Fruit fly (Drosophila melanogaster) whole organism, embryonic: Measurements from ENCODE around the gene Cyp4d14.

Experiments
- Adf1 ChIP-seq: fragments of 200-800 bp; sonication (Bioruptor generic); IDR thresholded peaks from 2 replicates; pipeline ENCODE4 v1.3.6; 2022; ENCODE audit warnings: missing biosample characterization, missing genetic modification characterization
- BEAF-32 ChIP-seq: fragments of 200-800 bp; sonication (Bioruptor generic); optimal IDR thresholded peaks from 3 replicates; lab custom pipeline; 2017; ENCODE audit warnings: missing biosample characterization, missing genetic modification characterization, mild to moderate bottlenecking, moderate library complexity, missing genetic modification reagents
- CG10462 ChIP-seq: fragments of 200-800 bp; sonication (Bioruptor generic); optimal IDR thresholded peaks from 2 replicates; lab custom pipeline; 2016; ENCODE audit warnings: missing biosample characterization, missing genetic modification characterization
- CG11247 ChIP-seq: fragments of 200-800 bp; sonication (Bioruptor generic); IDR thresholded peaks from 2 replicates; pipeline ENCODE4 v1.3.6; 2022; ENCODE audit warnings: missing biosample characterization, missing genetic modification characterization
- CG12155 ChIP-seq: fragments of 200-800 bp; sonication (Bioruptor generic); optimal IDR thresholded peaks from 3 replicates; lab custom pipeline; 2016; ENCODE audit warnings: missing biosample characterization, missing genetic modification characterization
- CG12942 ChIP-seq: fragments of 200-800 bp; sonication (Bioruptor generic); optimal IDR thresholded peaks from 3 replicates; lab custom pipeline; 2016; ENCODE audit warnings: missing biosample characterization, missing genetic modification characterization
- CG13287 ChIP-seq: fragments of 200-800 bp; sonication (Bioruptor generic); IDR thresholded peaks from 2 replicates; pipeline ENCODE4 v1.3.6; 2022; ENCODE audit warnings: missing biosample characterization, missing genetic modification characterization; ENCODE audit not compliant: partially characterized antibody
- CG15601 ChIP-seq: fragments of 200-800 bp; sonication (Bioruptor generic); optimal IDR thresholded peaks from 3 replicates; lab custom pipeline; 2019; ENCODE audit warnings: missing biosample characterization, mild to moderate bottlenecking, missing genetic modification characterization, moderate library complexity
- CG15696 ChIP-seq: fragments of 200-800 bp; sonication (Bioruptor generic); optimal IDR thresholded peaks from 2 replicates; lab custom pipeline; 2019; ENCODE audit warnings: missing biosample characterization, mild to moderate bottlenecking, missing genetic modification characterization, moderate library complexity
- CG17361 ChIP-seq: fragments of 200-800 bp; sonication (Bioruptor generic); IDR thresholded peaks from 3 replicates; pipeline ENCODE4 v1.3.6; 2022; ENCODE audit warnings: missing biosample characterization, missing genetic modification characterization
- CG18262 ChIP-seq: fragments of 200-800 bp; optimal IDR thresholded peaks from 3 replicates; lab custom pipeline; 2019; ENCODE audit warnings: missing biosample characterization, mild to moderate bottlenecking, missing genetic modification characterization, moderate library complexity
- CG30431 ChIP-seq: fragments of 200-800 bp; sonication (Bioruptor generic); optimal IDR thresholded peaks from 2 replicates; lab custom pipeline; 2017; ENCODE audit warnings: missing biosample characterization, missing genetic modification characterization
- CG31441 ChIP-seq: fragments of 200-800 bp; sonication (Bioruptor generic); IDR thresholded peaks from 2 replicates; pipeline ENCODE4 v1.3.6; 2022; ENCODE audit warnings: missing biosample characterization, missing genetic modification characterization
- CG4328 ChIP-seq: fragments of 200-800 bp; sonication (Bioruptor generic); optimal IDR thresholded peaks from 3 replicates; lab custom pipeline; 2017; ENCODE audit warnings: missing biosample characterization, missing genetic modification reagents, missing genetic modification characterization
- CG4404 ChIP-seq: fragments of 200-800 bp; sonication (Bioruptor generic); IDR thresholded peaks from 2 replicates; pipeline ENCODE4 v1.3.6; 2022; ENCODE audit warnings: missing biosample characterization, missing genetic modification characterization
- CG6254 ChIP-seq: fragments of 200-800 bp; sonication (Bioruptor generic); optimal IDR thresholded peaks from 3 replicates; lab custom pipeline; 2017; ENCODE audit warnings: mild to moderate bottlenecking, missing biosample characterization, missing genetic modification reagents, missing genetic modification characterization
- CG6272 ChIP-seq: fragments of 200-800 bp; sonication (Bioruptor generic); IDR thresholded peaks from 2 replicates; pipeline ENCODE4 v1.3.6; 2022; ENCODE audit warnings: missing biosample characterization, missing genetic modification characterization
- CG6689 ChIP-seq: fragments of 200-800 bp; sonication (Bioruptor generic); IDR thresholded peaks from 2 replicates; pipeline ENCODE4 v1.3.6; 2022; ENCODE audit warnings: missing biosample characterization, missing genetic modification characterization
- CG8944 ChIP-seq: fragments of 200-800 bp; sonication (Bioruptor generic); optimal IDR thresholded peaks from 3 replicates; lab custom pipeline; 2016; ENCODE audit warnings: missing biosample characterization, missing genetic modification characterization
- CG9932 ChIP-seq: fragments of 200-800 bp; sonication (Bioruptor generic); IDR thresholded peaks from 2 replicates; pipeline ENCODE4 v1.3.6; 2022; ENCODE audit warnings: missing biosample characterization, missing genetic modification characterization
- Dll ChIP-seq: fragments of 200-800 bp; sonication (Bioruptor generic); IDR thresholded peaks from 4 replicates; pipeline ENCODE4 v1.3.6; 2022; ENCODE audit warnings: missing biosample characterization, missing genetic modification characterization; ENCODE audit not compliant: partially characterized antibody
- Elba2 ChIP-seq: fragments of 200-800 bp; sonication (Bioruptor generic); optimal IDR thresholded peaks from 3 replicates; lab custom pipeline; 2016; ENCODE audit warnings: missing biosample characterization, missing genetic modification characterization
- GATAe ChIP-seq: fragments of 200-800 bp; sonication (Bioruptor generic); conservative IDR thresholded peaks from 2 replicates; pipeline ENCODE4 v1.3.6; 2022; ENCODE audit warnings: missing biosample characterization, missing genetic modification characterization
- HHEX ChIP-seq: fragments of 200-800 bp; sonication (Bioruptor generic); optimal IDR thresholded peaks from 3 replicates; lab custom pipeline; 2017; ENCODE audit warnings: missing biosample characterization, mild to moderate bottlenecking, missing genetic modification characterization, missing genetic modification reagents
- Hmr ChIP-seq: fragments of 200-800 bp; sonication (Bioruptor generic); optimal IDR thresholded peaks from 3 replicates; lab custom pipeline; 2017; ENCODE audit warnings: mild to moderate bottlenecking, missing biosample characterization, missing genetic modification reagents, missing genetic modification characterization
- MESR4 ChIP-seq: fragments of 200-800 bp; sonication (Bioruptor generic); optimal IDR thresholded peaks from 2 replicates; lab custom pipeline; 2018; ENCODE audit warnings: missing biosample characterization, mild to moderate bottlenecking, missing genetic modification characterization, moderate library complexity
- Mad ChIP-seq: fragments of 200-800 bp; sonication (Bioruptor generic); optimal IDR thresholded peaks from 2 replicates; lab custom pipeline; 2016; ENCODE audit warnings: missing biosample characterization, missing genetic modification characterization
- Nf-YB ChIP-seq: fragments of 200-800 bp; sonication (Bioruptor generic); optimal IDR thresholded peaks from 3 replicates; lab custom pipeline; 2019; ENCODE audit warnings: missing biosample characterization, mild to moderate bottlenecking, missing genetic modification characterization, moderate library complexity
- PHDP ChIP-seq: fragments of 200-800 bp; sonication (Bioruptor generic); optimal IDR thresholded peaks from 3 replicates; lab custom pipeline; 2018; ENCODE audit warnings: missing biosample characterization, mild to moderate bottlenecking, missing genetic modification characterization, moderate library complexity
- Sox100B ChIP-seq: fragments of 200-800 bp; sonication (Bioruptor generic); optimal IDR thresholded peaks from 3 replicates; lab custom pipeline; 2018; ENCODE audit warnings: missing biosample characterization, mild to moderate bottlenecking, missing genetic modification characterization
- Sox102F ChIP-seq: fragments of 200-800 bp; sonication (Bioruptor generic); optimal IDR thresholded peaks from 2 replicates; lab custom pipeline; 2018; ENCODE audit warnings: missing biosample characterization, mild to moderate bottlenecking, missing genetic modification characterization, moderate library complexity
- Stat92E ChIP-seq, 3 experiments: fragments of >200 bp in 2 of 3; fragments of 200-800 bp in 1 of 3; sonication (Bioruptor generic) in 1 of 3; optimal IDR thresholded peaks; 2 replicates each; lab custom pipeline; 2017 to 2019; ENCODE audit warnings: missing biosample characterization in 3 of 3, missing genetic modification characterization in 3 of 3, mild to moderate bottlenecking in 1 of 3, moderate library complexity in 1 of 3
- ac ChIP-seq: fragments of 200-800 bp; sonication (Bioruptor generic); optimal IDR thresholded peaks from 3 replicates; lab custom pipeline; 2017; ENCODE audit warnings: missing biosample characterization, mild to moderate bottlenecking, missing genetic modification characterization
- ase ChIP-seq: fragments of 200-800 bp; sonication (Bioruptor generic); IDR thresholded peaks from 3 replicates; pipeline ENCODE4 v1.3.6; 2022; ENCODE audit warnings: missing biosample characterization, missing genetic modification characterization
- ash1 ChIP-seq: fragments of 200-800 bp; sonication (Bioruptor generic); optimal IDR thresholded peaks from 2 replicates; lab custom pipeline; 2018; ENCODE audit warnings: missing biosample characterization, mild to moderate bottlenecking, missing genetic modification characterization
- chif ChIP-seq, 2 experiments: fragments of 200-800 bp; sonication (Bioruptor generic); optimal IDR thresholded peaks; 3 replicates each; lab custom pipeline; 2016; ENCODE audit warnings: missing biosample characterization in 2 of 2, missing genetic modification characterization in 2 of 2
- disco-r ChIP-seq: fragments of 200-800 bp; sonication (Bioruptor generic); optimal IDR thresholded peaks from 2 replicates; lab custom pipeline; 2016; ENCODE audit warnings: missing biosample characterization, missing genetic modification characterization
- ind ChIP-seq: fragments of 200-800 bp; sonication (Bioruptor generic); optimal IDR thresholded peaks from 3 replicates; lab custom pipeline; 2016; ENCODE audit warnings: missing biosample characterization, missing genetic modification characterization
- klu ChIP-seq: fragments of 200-800 bp; sonication (Bioruptor generic); IDR thresholded peaks from 2 replicates; pipeline ENCODE4 v1.3.6; 2022; ENCODE audit warnings: missing biosample characterization, missing genetic modification characterization
- knrl ChIP-seq: fragments of 200-800 bp; sonication (Bioruptor generic); IDR thresholded peaks from 3 replicates; pipeline ENCODE4 v1.3.6; 2022; ENCODE audit warnings: missing biosample characterization, missing genetic modification characterization; ENCODE audit not compliant: partially characterized antibody
- mam ChIP-seq: fragments of 200-800 bp; sonication (Bioruptor generic); optimal IDR thresholded peaks from 3 replicates; lab custom pipeline; 2016; ENCODE audit warnings: missing biosample characterization, missing genetic modification characterization
- nmo ChIP-seq: fragments of 200-800 bp; sonication (Bioruptor generic); optimal IDR thresholded peaks from 2 replicates; lab custom pipeline; 2018; ENCODE audit warnings: missing biosample characterization, mild to moderate bottlenecking, missing genetic modification characterization, moderate library complexity
- prd ChIP-seq, 3 experiments: fragments of >200 bp in 2 of 3; fragments of 200-800 bp in 1 of 3; sonication (Bioruptor generic) in 1 of 3; optimal IDR thresholded peaks in 2 of 3; IDR thresholded peaks in 1 of 3; 2 replicates in 2 of 3; 3 replicates in 1 of 3; pipeline versions ENCODE4 v1.3.6 to Lab custom; 2017 to 2022; ENCODE audit warnings: missing biosample characterization in 1 of 3, missing genetic modification characterization in 1 of 3
- psq ChIP-seq: fragments of 200-800 bp; sonication (Bioruptor generic); optimal IDR thresholded peaks from 2 replicates; lab custom pipeline; 2017; ENCODE audit warnings: missing biosample characterization, missing genetic modification characterization
- twi ChIP-seq: fragments of 200-800 bp; optimal IDR thresholded peaks from 2 replicates; lab custom pipeline; 2019; ENCODE audit warnings: missing biosample characterization, mild to moderate bottlenecking, missing genetic modification characterization, moderate library complexity
- unpg ChIP-seq: fragments of 200-800 bp; sonication (Bioruptor generic); optimal IDR thresholded peaks from 3 replicates; lab custom pipeline; 2018; ENCODE audit warnings: missing biosample characterization, mild to moderate bottlenecking, missing genetic modification characterization, moderate library complexity
- vvl ChIP-seq: fragments of 200-800 bp; sonication (Bioruptor generic); IDR thresholded peaks from 2 replicates; pipeline ENCODE4 v1.3.6; 2022; ENCODE audit warnings: missing biosample characterization, missing genetic modification characterization

Gene Cyp4d14

dm6 chrX:2145690-2146470 is 29.2 kb downstream of the Cyp4d14 start (continued):
- TF ChIP-seq prd (optimal IDR thresholded peaks at IDR 0.05; lab: Kevin White, UChicago): no peak
- TF ChIP-seq prd (GFP tag; IDR thresholded peaks at IDR 0.05; lab: Robert Waterston, UW): peak; percentile 38; the same call in 1 of the 3 replicates
- TF ChIP-seq CG31441 (GFP tag; lab: Robert Waterston, UW): peak; percentile 36; the same call in 1 of the 2 replicates
- peak; percentile 21 for TF ChIP-seq Sox102F (GFP tag; lab: Kevin White, UChicago)
- TF ChIP-seq Sox100B (GFP tag; lab: Kevin White, UChicago): no peak
- TF ChIP-seq mam (GFP tag; lab: Kevin White, UChicago): peak; percentile 31
- TF ChIP-seq knrl (GFP tag; lab: Robert Waterston, UW): peak; percentile 83; the same call in 2 of the 3 replicates
- peak; percentile 51; the same call in 1 of the 3 replicates for TF ChIP-seq CG17361 (GFP tag; lab: Robert Waterston, UW)
- no peak for TF ChIP-seq Elba2 (GFP tag; lab: Kevin White, UChicago)
- peak; percentile 21 for TF ChIP-seq PHDP (tag; lab: Kevin White, UChicago)
- TF ChIP-seq CG30431 (GFP tag; lab: Kevin White, UChicago): peak; percentile 16
- peak; percentile 24 for TF ChIP-seq nmo (GFP tag; lab: Kevin White, UChicago)
- TF ChIP-seq CG15601 (tag; lab: Kevin White, UChicago): no peak
- no peak for TF ChIP-seq ase
- peak; percentile 37; the same call in 1 of the 2 replicates for TF ChIP-seq CG4404
- TF ChIP-seq Adf1 (GFP tag; lab: Robert Waterston, UW): no peak
- TF ChIP-seq ash1 (GFP tag; lab: Kevin White, UChicago): no peak
- TF ChIP-seq CG8944 (GFP tag; lab: Kevin White, UChicago): no peak
- TF ChIP-seq chif (GFP tag; optimal IDR thresholded peaks at IDR 0.05; lab: Kevin White, UChicago): peak in 1 of 2 experiments; percentile 19
- peak; percentile 37 for TF ChIP-seq CG18262 (tag; lab: Kevin White, UChicago)
- peak; percentile 59; the same call in 1 of the 2 replicates for TF ChIP-seq CG6272
- TF ChIP-seq twi (tag; lab: Kevin White, UChicago): peak; percentile 6
- no peak for TF ChIP-seq klu (GFP tag; lab: Robert Waterston, UW)
- no peak for TF ChIP-seq MESR4
- TF ChIP-seq CG12155: peak; percentile 25
- peak; percentile 83 for TF ChIP-seq BEAF-32 (GFP tag; lab: Kevin White, UChicago)
- TF ChIP-seq GATAe (GFP tag; lab: Robert Waterston, UW): no peak
- no peak for TF ChIP-seq Mad (GFP tag; lab: Kevin White, UChicago)
- TF ChIP-seq CG4328 (GFP tag; lab: Kevin White, UChicago): peak; percentile 46
- TF ChIP-seq HHEX (GFP tag; lab: Kevin White, UChicago): peak; percentile 2
- TF ChIP-seq CG13287 (GFP tag; lab: Robert Waterston, UW): peak; percentile 79
- peak; percentile 43; the same call in 1 of the 2 replicates for TF ChIP-seq CG6689
- no peak for TF ChIP-seq ac
- TF ChIP-seq Dll (GFP tag; lab: Robert Waterston, UW): peak; percentile 90
- TF ChIP-seq Stat92E (GFP tag; optimal IDR thresholded peaks at IDR 0.05; lab: Kevin White, UChicago): peak in 1 of 3 experiments; percentile 3
- no peak; the same call in 1 of the 2 replicates for TF ChIP-seq vvl (GFP tag; lab: Robert Waterston, UW)
- peak; percentile 5 for TF ChIP-seq disco-r
- TF ChIP-seq Hmr: peak; percentile 36
- TF ChIP-seq CG12942 (GFP tag; lab: Kevin White, UChicago): no peak
- peak; percentile 22 for TF ChIP-seq unpg (GFP tag; lab: Kevin White, UChicago)
- TF ChIP-seq Nf-YB (GFP tag; lab: Kevin White, UChicago): no peak
- TF ChIP-seq CG6254 (GFP tag; lab: Kevin White, UChicago): no peak
- no peak for TF ChIP-seq CG15696 (tag; lab: Kevin White, UChicago)
- TF ChIP-seq CG10462 (GFP tag; lab: Kevin White, UChicago): no peak
- TF ChIP-seq psq (GFP tag; lab: Kevin White, UChicago): no peak
- peak; percentile 63; the same call in 1 of the 2 replicates for TF ChIP-seq CG9932 (GFP tag; lab: Robert Waterston, UW)
- TF ChIP-seq ind: peak; percentile 55
- TF ChIP-seq CG11247: 0 out of 2 replicates have a peak, but pooled peaks have one; percentile 6
